Worm (Caenorhabditis elegans) whole organism, L3 larva: Measurements from ENCODE around the gene T27A8.2.

Experiments used
- aly-2 ChIP-seq: fragments of 150-350 bp; optimal IDR thresholded peaks from 2 replicates; lab custom pipeline; 2014; ENCODE audit warnings: missing biosample characterization, missing genetic modification characterization
- fos-1 ChIP-seq: fragments of 150-350 bp; optimal IDR thresholded peaks from 2 replicates; lab custom pipeline; 2014; ENCODE audit warnings: missing biosample characterization, missing genetic modification characterization
- jun-1 ChIP-seq: fragments of 150-350 bp; optimal IDR thresholded peaks from 2 replicates; lab custom pipeline; 2014; ENCODE audit warnings: missing biosample characterization, missing genetic modification reagents, missing genetic modification characterization
- lsy-12 ChIP-seq: sonication (generic microtip); optimal IDR thresholded peaks from 2 replicates; lab custom pipeline; 2016; ENCODE audit warnings: mild to moderate bottlenecking, missing genetic modification characterization, missing compliant biosample characterization
- nfya-1 ChIP-seq: sonication (generic microtip); optimal IDR thresholded peaks from 2 replicates; lab custom pipeline; 2017; ENCODE audit warnings: missing genetic modification characterization, mild to moderate bottlenecking, missing compliant biosample characterization, antibody characterized with exemption, moderate library complexity; ENCODE audit not compliant: insufficient read depth
- nhr-76 ChIP-seq: fragments of 150-350 bp; sonication (generic microtip); optimal IDR thresholded peaks from 5 replicates; lab custom pipeline; 2014; ENCODE audit warnings: missing biosample characterization, missing genetic modification characterization
- snpc-4 ChIP-seq: fragments of 150-350 bp; optimal IDR thresholded peaks from 2 replicates; lab custom pipeline; 2014; ENCODE audit warnings: missing biosample characterization, missing genetic modification characterization
- unc-39 ChIP-seq: sonication (generic microtip); optimal IDR thresholded peaks from 4 replicates; lab custom pipeline; 2017; ENCODE audit warnings: missing biosample characterization, missing genetic modification characterization
- ztf-11 ChIP-seq: fragments of 150-350 bp; optimal IDR thresholded peaks from 2 replicates; lab custom pipeline; 2014; ENCODE audit warnings: missing biosample characterization, missing genetic modification characterization

ce11 chrX:16046379-16046778 lies 12.4 kb downstream of the T27A8.2 start:
- TF ChIP-seq fos-1 (tag; lab: Kevin White, UChicago) (no peak), jun-1 (no peak), aly-2 (no peak), lsy-12 (tag; lab: Kevin White, UChicago) (no peak), unc-39 (no peak), nhr-76 (tag; lab: Kevin White, UChicago) (no peak), nfya-1 (no peak), ztf-11 (no peak), snpc-4 (tag; lab: Kevin White, UChicago) (no peak)
